Fruit fly (Drosophila melanogaster) whole organism, embryonic: ENCODE data around the gene CG17944.

Source experiments
- BEAF-32 ChIP-seq: fragments of 200-800 bp; sonication (Bioruptor generic); optimal IDR thresholded peaks from 3 replicates; lab custom pipeline; 2017; ENCODE audit warnings: missing biosample characterization, missing genetic modification characterization, mild to moderate bottlenecking, moderate library complexity, missing genetic modification reagents
- CG11093 ChIP-seq: fragments of 200-800 bp; sonication (Bioruptor generic); IDR thresholded peaks from 3 replicates; pipeline ENCODE4 v1.3.6; 2022; ENCODE audit warnings: missing biosample characterization, missing genetic modification characterization
- CG12659 ChIP-seq: fragments of 200-800 bp; sonication (Bioruptor generic); optimal IDR thresholded peaks from 3 replicates; lab custom pipeline; 2017; ENCODE audit warnings: mild to moderate bottlenecking, missing biosample characterization, missing genetic modification reagents, missing genetic modification characterization
- CG1529 ChIP-seq: fragments of 200-800 bp; sonication (Bioruptor generic); optimal IDR thresholded peaks from 3 replicates; lab custom pipeline; 2018; ENCODE audit warnings: missing biosample characterization, missing genetic modification characterization
- CG17328 ChIP-seq: fragments of 200-800 bp; sonication (Bioruptor generic); IDR thresholded peaks from 2 replicates; pipeline ENCODE4 v1.3.6; 2022; ENCODE audit warnings: missing biosample characterization, missing genetic modification characterization
- CG17612 ChIP-seq: fragments of 200-800 bp; sonication (Bioruptor generic); IDR thresholded peaks from 2 replicates; pipeline ENCODE4 v1.3.6; 2022; ENCODE audit warnings: missing biosample characterization, missing genetic modification characterization
- CG18619 ChIP-seq: fragments of 200-800 bp; sonication (Bioruptor generic); optimal IDR thresholded peaks from 3 replicates; lab custom pipeline; 2017; ENCODE audit warnings: missing biosample characterization, mild to moderate bottlenecking, missing genetic modification characterization
- CG2129 ChIP-seq: fragments of 200-800 bp; sonication (Bioruptor generic); IDR thresholded peaks from 2 replicates; pipeline ENCODE4 v1.3.6; 2022; ENCODE audit warnings: missing biosample characterization, missing genetic modification characterization; ENCODE audit not compliant: partially characterized antibody
- CG2199 ChIP-seq: fragments of 200-800 bp; sonication (Bioruptor generic); IDR thresholded peaks from 3 replicates; pipeline ENCODE4 v1.3.6; 2022; ENCODE audit warnings: missing biosample characterization, missing genetic modification characterization
- CG30020 ChIP-seq: fragments of 200-800 bp; optimal IDR thresholded peaks from 2 replicates; lab custom pipeline; 2019; ENCODE audit warnings: missing biosample characterization, mild to moderate bottlenecking, missing genetic modification characterization, moderate library complexity
- CG32767 ChIP-seq: fragments of 200-800 bp; sonication (Bioruptor generic); IDR thresholded peaks from 2 replicates; pipeline ENCODE4 v1.3.6; 2022; ENCODE audit warnings: missing biosample characterization, missing genetic modification characterization
- CG33213 ChIP-seq: fragments of 200-800 bp; sonication (Bioruptor generic); optimal IDR thresholded peaks from 3 replicates; lab custom pipeline; 2016; ENCODE audit warnings: missing biosample characterization, missing genetic modification characterization
- CG6175 ChIP-seq: fragments of 200-800 bp; sonication (Bioruptor generic); IDR thresholded peaks from 3 replicates; pipeline ENCODE4 v1.3.6; 2022; ENCODE audit warnings: missing biosample characterization, missing genetic modification characterization
- CG6813 ChIP-seq: fragments of 200-800 bp; sonication (Bioruptor generic); optimal IDR thresholded peaks from 2 replicates; lab custom pipeline; 2017; ENCODE audit warnings: missing biosample characterization, missing genetic modification characterization, mild to moderate bottlenecking, moderate library complexity, missing genetic modification reagents
- CG7786 ChIP-seq: fragments of 200-800 bp; sonication (Bioruptor generic); optimal IDR thresholded peaks from 2 replicates; lab custom pipeline; 2016; ENCODE audit warnings: missing biosample characterization, missing genetic modification characterization
- CG7963 ChIP-seq: fragments of 200-800 bp; sonication (Bioruptor generic); IDR thresholded peaks from 3 replicates; pipeline ENCODE4 v1.3.6; 2022; ENCODE audit warnings: missing biosample characterization, missing genetic modification characterization; ENCODE audit not compliant: partially characterized antibody
- D19A ChIP-seq: fragments of 200-800 bp; optimal IDR thresholded peaks from 3 replicates; lab custom pipeline; 2019; ENCODE audit warnings: missing biosample characterization, mild to moderate bottlenecking, missing genetic modification characterization, moderate library complexity
- Dad ChIP-seq: fragments of 200-800 bp; sonication (Bioruptor generic); optimal IDR thresholded peaks from 3 replicates; lab custom pipeline; 2016; ENCODE audit warnings: missing biosample characterization, missing genetic modification characterization
- Deaf1 ChIP-seq: fragments of 200-800 bp; optimal IDR thresholded peaks from 3 replicates; lab custom pipeline; 2019; ENCODE audit warnings: missing biosample characterization, mild to moderate bottlenecking, missing genetic modification characterization, moderate library complexity
- HmgD ChIP-seq: fragments of 200-800 bp; sonication (Bioruptor generic); optimal IDR thresholded peaks from 3 replicates; lab custom pipeline; 2016; ENCODE audit warnings: missing biosample characterization, missing genetic modification characterization
- Lim3 ChIP-seq: fragments of 200-800 bp; sonication (Bioruptor generic); IDR thresholded peaks from 2 replicates; pipeline ENCODE4 v1.3.6; 2022; ENCODE audit warnings: missing biosample characterization, missing genetic modification characterization
- Mrtf ChIP-seq: fragments of 200-800 bp; sonication (Bioruptor generic); IDR thresholded peaks from 3 replicates; pipeline ENCODE4 v1.3.6; 2022; ENCODE audit warnings: missing biosample characterization, missing genetic modification characterization
- Myb ChIP-seq: fragments of 200-800 bp; sonication (Bioruptor generic); optimal IDR thresholded peaks from 2 replicates; lab custom pipeline; 2016; ENCODE audit warnings: missing biosample characterization, missing genetic modification characterization
- Neu2 ChIP-seq: fragments of 200-800 bp; sonication (Bioruptor generic); optimal IDR thresholded peaks from 3 replicates; lab custom pipeline; 2016; ENCODE audit warnings: missing biosample characterization, missing genetic modification characterization, borderline replicate concordance
- TFAM ChIP-seq: fragments of 200-800 bp; sonication (Bioruptor generic); optimal IDR thresholded peaks from 2 replicates; lab custom pipeline; 2017; ENCODE audit warnings: missing biosample characterization, missing genetic modification characterization, inconsistent platforms
- YL-1 ChIP-seq: fragments of 200-800 bp; sonication (Bioruptor generic); optimal IDR thresholded peaks from 3 replicates; lab custom pipeline; 2017; ENCODE audit warnings: missing biosample characterization, mild to moderate bottlenecking, missing genetic modification characterization
- bbx ChIP-seq: fragments of 200-800 bp; sonication (Bioruptor generic); IDR thresholded peaks from 2 replicates; pipeline ENCODE4 v1.3.6; 2022; ENCODE audit warnings: missing biosample characterization, missing genetic modification characterization; ENCODE audit not compliant: partially characterized antibody
- bsh ChIP-seq, 2 experiments: fragments of 200-800 bp; sonication (Bioruptor generic); optimal IDR thresholded peaks; 2 replicates each; lab custom pipeline; 2017 to 2018; ENCODE audit warnings: mild to moderate bottlenecking in 2 of 2, missing biosample characterization in 2 of 2, missing genetic modification characterization in 2 of 2, moderate library complexity in 1 of 2
- caup ChIP-seq: fragments of 200-800 bp; sonication (Bioruptor generic); optimal IDR thresholded peaks from 3 replicates; lab custom pipeline; 2017; ENCODE audit warnings: missing biosample characterization, mild to moderate bottlenecking, missing genetic modification characterization, moderate library complexity; ENCODE audit not compliant: severe bottlenecking
- chn ChIP-seq: fragments of 200-800 bp; sonication (Bioruptor generic); optimal IDR thresholded peaks from 2 replicates; lab custom pipeline; 2016; ENCODE audit warnings: missing biosample characterization, missing genetic modification characterization
- cwo ChIP-seq: fragments of 200-800 bp; sonication (Bioruptor generic); optimal IDR thresholded peaks from 3 replicates; lab custom pipeline; 2017; ENCODE audit warnings: missing biosample characterization, missing genetic modification characterization, mild to moderate bottlenecking, moderate library complexity, missing genetic modification reagents
- exex ChIP-seq: fragments of 200-800 bp; sonication (Bioruptor generic); optimal IDR thresholded peaks from 4 replicates; lab custom pipeline; 2018; ENCODE audit warnings: missing biosample characterization, mild to moderate bottlenecking, missing genetic modification characterization, moderate library complexity
- fd102C ChIP-seq: fragments of 200-800 bp; sonication (Bioruptor generic); optimal IDR thresholded peaks from 2 replicates; lab custom pipeline; 2018; ENCODE audit warnings: missing biosample characterization, mild to moderate bottlenecking, missing genetic modification characterization, moderate library complexity
- fd96Cb ChIP-seq: fragments of 200-800 bp; sonication (Bioruptor generic); optimal IDR thresholded peaks from 2 replicates; lab custom pipeline; 2018; ENCODE audit warnings: missing biosample characterization, mild to moderate bottlenecking, missing genetic modification characterization, moderate library complexity
- gcm2 ChIP-seq: fragments of 200-800 bp; sonication (Bioruptor generic); optimal IDR thresholded peaks from 2 replicates; lab custom pipeline; 2016; ENCODE audit warnings: missing biosample characterization, missing genetic modification characterization
- gem ChIP-seq: fragments of 200-800 bp; sonication (Bioruptor generic); optimal IDR thresholded peaks from 2 replicates; lab custom pipeline; 2019; ENCODE audit warnings: missing biosample characterization, mild to moderate bottlenecking, missing genetic modification characterization, moderate library complexity
- grn ChIP-seq: fragments of 200-800 bp; sonication (Bioruptor generic); optimal IDR thresholded peaks from 3 replicates; lab custom pipeline; 2017; ENCODE audit warnings: missing biosample characterization, missing genetic modification characterization
- hkb ChIP-seq, 2 experiments: fragments of 200-800 bp in 1 of 2; fragments of >200 bp in 1 of 2; sonication (Bioruptor generic) in 1 of 2; IDR thresholded peaks in 1 of 2; optimal IDR thresholded peaks in 1 of 2; 2 replicates each; pipeline versions ENCODE4 v1.3.6 to Lab custom; 2017 to 2022; ENCODE audit warnings: missing biosample characterization in 1 of 2, missing genetic modification characterization in 1 of 2
- lola ChIP-seq, 3 experiments: fragments of >200 bp in 2 of 3; fragments of 200-800 bp in 1 of 3; sonication (Bioruptor generic) in 1 of 3; optimal IDR thresholded peaks; 2 replicates each; lab custom pipeline; 2017 to 2019; ENCODE audit warnings: missing biosample characterization in 3 of 3, missing genetic modification characterization in 3 of 3, mild to moderate bottlenecking in 1 of 3, moderate library complexity in 1 of 3
- mld ChIP-seq: fragments of 200-800 bp; sonication (Bioruptor generic); IDR thresholded peaks from 3 replicates; pipeline ENCODE4 v1.3.6; 2022; ENCODE audit warnings: missing biosample characterization, missing genetic modification characterization; ENCODE audit not compliant: partially characterized antibody
- rib ChIP-seq: fragments of 200-800 bp; sonication (Bioruptor generic); IDR thresholded peaks from 2 replicates; pipeline ENCODE4 v1.3.6; 2022; ENCODE audit warnings: missing biosample characterization, missing genetic modification characterization
- run ChIP-seq: fragments of 200-800 bp; sonication (Bioruptor generic); optimal IDR thresholded peaks from 3 replicates; lab custom pipeline; 2018; ENCODE audit warnings: missing biosample characterization, mild to moderate bottlenecking, missing genetic modification characterization
- sens-2 ChIP-seq: fragments of 200-800 bp; sonication (Bioruptor generic); IDR thresholded peaks from 2 replicates; pipeline ENCODE4 v1.3.6; 2022; ENCODE audit warnings: missing biosample characterization, missing genetic modification characterization
- ssp ChIP-seq: fragments of 200-800 bp; sonication (Bioruptor generic); IDR thresholded peaks from 2 replicates; pipeline ENCODE4 v1.3.6; 2022; ENCODE audit warnings: missing biosample characterization, missing genetic modification characterization
- trh ChIP-seq: fragments of 200-800 bp; sonication (Bioruptor generic); optimal IDR thresholded peaks from 2 replicates; lab custom pipeline; 2016; ENCODE audit warnings: missing biosample characterization, missing genetic modification characterization
- usp ChIP-seq: fragments of >200 bp; optimal IDR thresholded peaks from 2 replicates; lab custom pipeline; 2017; ENCODE audit warnings: missing biosample characterization, missing genetic modification characterization

The CG17944 gene

dm6 chr3R:7364573-7364972 is 2.6 kb upstream of the CG17944 start, which contains the start of gene Mst84Dc (continued):
- TF ChIP-seq bsh (GFP tag; optimal IDR thresholded peaks at IDR 0.05; lab: Kevin White, UChicago) (no peak), CG18619 (GFP tag; lab: Kevin White, UChicago) (no peak)

dm6 chr3R:7363673-7364072 is 1.8 kb upstream of the CG17944 start, which contains the start of gene Mst84Dd:
Gene Mst84Dd, minus strand, starts transcription at chr3R:7363773.
- TF ChIP-seq bbx: no peak
- TF ChIP-seq cwo (GFP tag; lab: Kevin White, UChicago): no peak
- TF ChIP-seq trh (GFP tag; lab: Kevin White, UChicago): no peak
- TF ChIP-seq Mrtf (GFP tag; lab: Robert Waterston, UW): no peak
- no peak for TF ChIP-seq run

- TF ChIP-seq lola (GFP tag; optimal IDR thresholded peaks at IDR 0.05; lab: Kevin White, UChicago): no peak
- TF ChIP-seq TFAM (GFP tag; lab: Kevin White, UChicago): no peak
- no peak for TF ChIP-seq chn
- no peak for TF ChIP-seq fd96Cb (tag; lab: Kevin White, UChicago)
- TF ChIP-seq CG1529 (GFP tag; lab: Kevin White, UChicago): no peak
- no peak for TF ChIP-seq CG12659 (GFP tag; lab: Kevin White, UChicago)
- no peak for TF ChIP-seq CG7786
- TF ChIP-seq Deaf1 (tag; lab: Kevin White, UChicago): no peak
- no peak for TF ChIP-seq Lim3 (GFP tag; lab: Robert Waterston, UW)
- no peak for TF ChIP-seq CG11093
- no peak for TF ChIP-seq gem (tag; lab: Kevin White, UChicago)
- TF ChIP-seq CG6175: no peak
- no peak for TF ChIP-seq mld
- no peak for TF ChIP-seq Neu2 (GFP tag; lab: Kevin White, UChicago)
- no peak for TF ChIP-seq CG7963 (GFP tag; lab: Robert Waterston, UW)
- TF ChIP-seq Myb (GFP tag; lab: Kevin White, UChicago): no peak
- TF ChIP-seq, all 482 proteins: peak for 0
Measured at dm6 chr3R:7349452-7349851, 12.5 kb downstream of the CG17944 start, which contains the start of gene CG43290. Gene CG43290, minus strand, starts transcription at chr3R:7349552.

- TF ChIP-seq CG17328 (GFP tag; lab: Robert Waterston, UW) (peak; percentile 56), caup (GFP tag; lab: Kevin White, UChicago) (peak; percentile 68), usp (GFP tag; lab: Kevin White, UChicago) (no peak), CG32767 (no peak), CG17612 (GFP tag; lab: Robert Waterston, UW) (0 out of 2 replicates have a peak, but pooled peaks have one; percentile 39), rib (GFP tag; lab: Robert Waterston, UW) (no peak), fd102C (GFP tag; lab: Kevin White, UChicago) (peak; percentile 71), BEAF-32 (GFP tag; lab: Kevin White, UChicago) (peak; percentile 26), Dad (GFP tag; lab: Kevin White, UChicago) (peak; percentile 74), HmgD (GFP tag; lab: Kevin White, UChicago) (peak; percentile 74), exex (tag; lab: Kevin White, UChicago) (no peak), CG33213 (GFP tag; lab: Kevin White, UChicago) (peak; percentile 92), YL-1 (no peak), hkb (optimal IDR thresholded peaks at IDR 0.05; lab: Kevin White, UChicago) (peak; percentile 70), hkb (GFP tag; IDR thresholded peaks at IDR 0.05; lab: Robert Waterston, UW) (no peak), CG30020 (no peak), sens-2 (GFP tag; lab: Robert Waterston, UW) (peak; percentile 51; the same call in 1 of the 2 replicates), CG2129 (no peak), D19A (tag; lab: Kevin White, UChicago) (peak; percentile 36), grn (GFP tag; lab: Kevin White, UChicago) (peak; percentile 10), ssp (peak; percentile 51; the same call in 1 of the 2 replicates), gcm2 (GFP tag; lab: Kevin White, UChicago) (no peak), CG6813 (GFP tag; lab: Kevin White, UChicago) (no peak), CG2199 (GFP tag; lab: Robert Waterston, UW) (peak; percentile 94)
Measured at dm6 chr3R:7346445-7346844, 15.5 kb downstream of the CG17944 start, which contains the start of gene nxf4. Gene nxf4, plus strand, starts transcription at chr3R:7346730.
